Fruit fly (Drosophila melanogaster) whole organism, adult: ENCODE results near the gene fid.

Source experiments
- CG11617 ChIP-seq: fragments of 200-800 bp; sonication (Bioruptor generic); optimal IDR thresholded peaks from 2 replicates; lab custom pipeline; 2017; ENCODE audit warnings: mild to moderate bottlenecking, missing biosample characterization, missing genetic modification reagents, missing genetic modification characterization
- CG12768 ChIP-seq: fragments of 200-800 bp; sonication (Bioruptor generic); optimal IDR thresholded peaks from 2 replicates; lab custom pipeline; 2017; ENCODE audit warnings: missing biosample characterization, missing genetic modification characterization, mild to moderate bottlenecking, moderate library complexity, missing genetic modification reagents
- CG14711 ChIP-seq: fragments of 200-800 bp; sonication (Bioruptor generic); optimal IDR thresholded peaks from 2 replicates; lab custom pipeline; 2018; ENCODE audit warnings: missing biosample characterization, mild to moderate bottlenecking, missing genetic modification characterization, moderate library complexity
- CG1620 ChIP-seq: fragments of 200-800 bp; sonication (Bioruptor generic); optimal IDR thresholded peaks from 2 replicates; lab custom pipeline; 2016; ENCODE audit warnings: missing biosample characterization, missing genetic modification characterization
- CG33017 ChIP-seq: fragments of 200-800 bp; sonication (Bioruptor generic); optimal IDR thresholded peaks from 2 replicates; lab custom pipeline; 2018; ENCODE audit warnings: missing biosample characterization, mild to moderate bottlenecking, missing genetic modification characterization, moderate library complexity
- CG5204 ChIP-seq: fragments of 200-800 bp; sonication (Bioruptor generic); optimal IDR thresholded peaks from 2 replicates; lab custom pipeline; 2016; ENCODE audit warnings: missing biosample characterization, missing genetic modification characterization
- CG7045 ChIP-seq: fragments of 200-800 bp; sonication (Bioruptor generic); optimal IDR thresholded peaks from 2 replicates; lab custom pipeline; 2017; ENCODE audit warnings: missing biosample characterization, mild to moderate bottlenecking, missing genetic modification characterization
- CG7101 ChIP-seq: fragments of 200-800 bp; sonication (Bioruptor generic); optimal IDR thresholded peaks from 2 replicates; lab custom pipeline; 2018; ENCODE audit warnings: missing biosample characterization, mild to moderate bottlenecking, missing genetic modification characterization, moderate library complexity
- Clk ChIP-seq: fragments of 200-800 bp; sonication (Bioruptor generic); optimal IDR thresholded peaks from 2 replicates; lab custom pipeline; 2017; ENCODE audit warnings: missing biosample characterization, missing genetic modification characterization
- Crg-1 ChIP-seq: fragments of 200-800 bp; sonication (Bioruptor generic); optimal IDR thresholded peaks from 2 replicates; lab custom pipeline; 2016; ENCODE audit warnings: missing biosample characterization, missing genetic modification characterization
- Hr96 ChIP-seq: fragments of 200-800 bp; sonication (Bioruptor generic); optimal IDR thresholded peaks from 2 replicates; lab custom pipeline; 2016; ENCODE audit warnings: missing biosample characterization, missing genetic modification characterization
- Mnt ChIP-seq: fragments of 200-800 bp; sonication (Bioruptor generic); optimal IDR thresholded peaks from 2 replicates; lab custom pipeline; 2016; ENCODE audit warnings: missing biosample characterization, mild to moderate bottlenecking, missing genetic modification characterization
- bab1 ChIP-seq: fragments of 200-800 bp; sonication (Bioruptor generic); optimal IDR thresholded peaks from 3 replicates; lab custom pipeline; 2019; ENCODE audit warnings: missing biosample characterization, mild to moderate bottlenecking, missing genetic modification characterization, moderate library complexity
- cic ChIP-seq: fragments of 200-800 bp; sonication (Bioruptor generic); optimal IDR thresholded peaks from 2 replicates; lab custom pipeline; 2017; ENCODE audit warnings: missing biosample characterization, mild to moderate bottlenecking, missing genetic modification characterization, moderate library complexity
- cnc ChIP-seq, 2 experiments: fragments of >200 bp; optimal IDR thresholded peaks; 2 replicates each; lab custom pipeline; 2017
- kay ChIP-seq: fragments of 200-800 bp; sonication (Bioruptor generic); peaks from one replicate; lab custom pipeline; 2016; ENCODE audit warnings: missing biosample characterization, missing genetic modification characterization, borderline replicate concordance
- ovo ChIP-seq: fragments of 200-800 bp; sonication (Bioruptor generic); optimal IDR thresholded peaks from 2 replicates; lab custom pipeline; 2016; ENCODE audit warnings: missing biosample characterization, missing genetic modification characterization
- pad ChIP-seq: fragments of 200-800 bp; sonication (Bioruptor generic); optimal IDR thresholded peaks from 3 replicates; lab custom pipeline; 2017; ENCODE audit warnings: missing biosample characterization, missing genetic modification characterization, mild to moderate bottlenecking, moderate library complexity, missing genetic modification reagents
- tj ChIP-seq: fragments of 200-800 bp; sonication (Bioruptor generic); optimal IDR thresholded peaks from 3 replicates; lab custom pipeline; 2017; ENCODE audit warnings: missing biosample characterization, mild to moderate bottlenecking, missing genetic modification characterization, moderate library complexity
- toe ChIP-seq: fragments of 200-800 bp; sonication (Bioruptor generic); optimal IDR thresholded peaks from 2 replicates; lab custom pipeline; 2016; ENCODE audit warnings: missing biosample characterization, missing genetic modification characterization

The fid gene

DNA sequence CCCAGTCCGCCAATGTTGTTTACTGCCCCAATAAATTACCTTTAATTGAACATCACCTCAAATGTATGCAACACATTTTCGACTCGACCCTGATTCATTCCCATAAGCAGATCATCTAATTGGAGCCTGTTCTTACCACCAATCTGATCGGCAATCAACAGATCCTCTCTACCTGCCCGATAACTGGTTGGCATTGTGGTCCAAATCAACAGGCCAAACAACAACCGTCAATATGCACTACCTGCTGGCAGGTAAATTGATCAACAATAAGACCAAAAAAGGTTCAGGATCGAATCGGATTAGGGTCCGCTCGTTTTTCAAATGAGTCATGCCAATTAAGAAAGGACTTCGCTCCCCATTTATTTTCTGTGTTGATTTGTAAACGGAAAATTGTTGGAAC is 53.4 kb downstream of the fid start:
- TF ChIP-seq CG1620 (GFP tag; lab: Kevin White, UChicago) (no peak), ovo (GFP tag; lab: Kevin White, UChicago) (no peak), cnc (optimal IDR thresholded peaks at IDR 0.05; lab: Kevin White, UChicago) (no peak), Crg-1 (GFP tag; lab: Kevin White, UChicago) (no peak), Hr96 (GFP tag; lab: Kevin White, UChicago) (no peak), tj (GFP tag; lab: Kevin White, UChicago) (no peak), CG11617 (GFP tag; lab: Kevin White, UChicago) (no peak), CG7045 (no peak), CG33017 (tag; lab: Kevin White, UChicago) (no peak), CG12768 (GFP tag; lab: Kevin White, UChicago) (no peak), kay (GFP tag; lab: Kevin White, UChicago) (no peak), CG14711 (tag; lab: Kevin White, UChicago) (no peak), cic (no peak), Mnt (GFP tag; lab: Kevin White, UChicago) (no peak), bab1 (GFP tag; lab: Kevin White, UChicago) (no peak), CG5204 (GFP tag; lab: Kevin White, UChicago) (no peak), CG7101 (tag; lab: Kevin White, UChicago) (no peak), toe (GFP tag; lab: Kevin White, UChicago) (no peak), pad (GFP tag; lab: Kevin White, UChicago) (no peak), Clk (GFP tag; lab: Kevin White, UChicago) (no peak)

DNA sequence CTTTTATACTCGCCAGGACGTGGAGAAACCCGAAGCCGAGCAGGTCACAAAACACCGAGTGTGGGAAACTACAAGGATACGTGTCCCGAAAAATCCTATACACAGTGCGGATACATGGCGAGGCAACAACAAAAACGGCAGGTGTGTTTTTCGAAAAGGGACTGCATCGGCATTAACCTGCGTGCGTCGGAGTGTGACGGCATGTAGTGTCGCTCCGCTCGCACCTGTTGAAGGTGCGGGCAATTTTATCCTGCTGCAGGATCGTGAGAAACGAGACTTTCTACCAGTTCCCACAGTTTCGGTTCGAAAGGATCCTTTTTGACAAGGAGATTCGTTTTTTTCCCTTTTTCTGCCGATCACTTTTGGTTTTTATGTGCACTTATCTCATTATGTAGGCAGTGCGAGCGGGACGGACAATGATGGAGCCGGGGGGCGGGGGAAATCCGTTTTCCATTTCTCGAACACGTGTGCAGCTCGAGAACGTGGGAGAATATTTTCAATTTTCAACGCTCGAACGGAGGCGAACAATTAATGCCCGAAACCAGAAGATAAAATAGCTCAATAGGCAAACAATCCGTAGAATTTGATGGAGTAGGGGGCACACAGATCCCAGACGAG is 54.8 kb downstream of the fid start:
- TF ChIP-seq CG14711 (tag; lab: Kevin White, UChicago) (no peak), Crg-1 (GFP tag; lab: Kevin White, UChicago) (no peak)

DNA sequence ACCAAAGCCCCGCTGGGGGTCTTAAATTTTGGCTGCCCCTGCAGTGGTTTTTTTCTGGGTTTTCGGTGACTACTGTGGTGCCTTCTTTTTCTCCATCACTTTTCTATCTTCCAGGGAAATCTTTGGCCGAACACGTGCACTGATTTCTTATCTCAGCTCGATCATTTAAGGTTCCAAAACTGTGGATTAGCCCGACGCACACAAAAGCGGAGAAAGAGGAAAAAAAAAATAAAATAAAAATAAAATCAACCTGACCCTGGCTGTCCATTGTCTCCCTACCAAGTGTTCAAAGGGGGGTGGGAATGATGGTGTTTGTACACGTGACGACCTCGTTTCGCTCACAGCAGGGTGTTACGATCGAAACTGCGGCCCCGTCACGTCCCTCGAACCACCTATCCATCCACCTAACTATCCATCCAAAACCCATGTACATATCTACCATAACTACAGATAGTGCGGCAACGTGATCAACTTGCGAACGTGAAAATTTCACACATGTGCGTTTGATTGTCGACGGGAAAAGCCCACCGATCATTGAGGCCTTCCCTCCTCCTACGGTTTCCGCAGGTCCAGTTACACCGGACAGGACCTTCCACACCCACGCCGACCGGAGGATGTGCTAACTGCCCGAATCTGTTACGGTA is 56.9 kb downstream of the fid start:
- TF ChIP-seq pad (GFP tag; lab: Kevin White, UChicago): no peak
- TF ChIP-seq CG14711 (tag; lab: Kevin White, UChicago): no peak
- TF ChIP-seq ovo (GFP tag; lab: Kevin White, UChicago): no peak
- TF ChIP-seq cnc (optimal IDR thresholded peaks at IDR 0.05; lab: Kevin White, UChicago): no peak
- TF ChIP-seq CG1620 (GFP tag; lab: Kevin White, UChicago): no peak
- no peak for TF ChIP-seq CG7101 (tag; lab: Kevin White, UChicago)
- no peak for TF ChIP-seq Clk (GFP tag; lab: Kevin White, UChicago)
- TF ChIP-seq CG12768 (GFP tag; lab: Kevin White, UChicago): no peak
- no peak for TF ChIP-seq Hr96 (GFP tag; lab: Kevin White, UChicago)
- no peak for TF ChIP-seq kay (GFP tag; lab: Kevin White, UChicago)
- no peak for TF ChIP-seq tj (GFP tag; lab: Kevin White, UChicago)
- TF ChIP-seq CG33017 (tag; lab: Kevin White, UChicago): no peak
- TF ChIP-seq CG5204 (GFP tag; lab: Kevin White, UChicago): no peak
- no peak for TF ChIP-seq toe (GFP tag; lab: Kevin White, UChicago)
- TF ChIP-seq CG7045: no peak

DNA sequence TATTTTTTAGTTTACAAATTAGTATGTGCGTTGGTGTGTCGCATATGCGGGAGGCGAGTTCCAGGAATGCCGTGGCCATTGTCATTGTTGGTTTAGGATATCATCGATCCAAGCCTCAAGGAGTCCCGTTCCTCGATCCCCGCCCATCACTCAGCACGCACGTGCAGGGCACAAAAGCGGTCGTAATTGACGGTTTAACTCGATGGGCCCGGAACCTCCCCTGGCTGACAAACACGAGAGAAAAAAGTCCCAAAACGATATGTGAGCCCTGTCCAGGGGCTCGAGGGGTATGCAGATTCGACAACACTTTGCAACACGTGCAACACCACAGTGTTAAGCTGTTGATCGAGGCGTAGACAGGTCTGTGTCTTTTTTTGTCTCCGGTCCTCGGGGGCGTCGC is 58.0 kb downstream of the fid start:
- no peak for TF ChIP-seq CG12768 (GFP tag; lab: Kevin White, UChicago)

DNA sequence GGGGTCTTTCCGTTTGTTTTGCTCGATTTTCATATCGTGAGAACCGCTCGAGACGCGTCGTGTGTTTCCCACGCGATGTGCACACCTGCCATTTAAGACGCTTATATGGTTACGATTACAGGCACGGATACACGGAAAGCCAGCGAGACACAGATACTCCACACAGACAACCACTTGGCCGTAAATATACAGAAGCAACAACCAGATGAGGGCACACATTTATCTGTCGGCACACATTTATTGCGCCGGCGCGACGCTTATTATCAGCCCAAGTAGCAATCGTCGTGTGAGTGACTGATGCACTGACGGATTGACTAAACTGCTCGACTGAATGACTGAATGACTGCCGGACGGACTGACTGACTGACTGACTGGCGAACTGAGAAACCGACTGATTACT is 60.7 kb downstream of the fid start:
- TF ChIP-seq CG12768 (GFP tag; lab: Kevin White, UChicago) (no peak), ovo (GFP tag; lab: Kevin White, UChicago) (no peak), CG1620 (GFP tag; lab: Kevin White, UChicago) (no peak), CG14711 (tag; lab: Kevin White, UChicago) (no peak), Crg-1 (GFP tag; lab: Kevin White, UChicago) (no peak), tj (GFP tag; lab: Kevin White, UChicago) (no peak), Clk (GFP tag; lab: Kevin White, UChicago) (no peak), CG33017 (tag; lab: Kevin White, UChicago) (no peak), toe (GFP tag; lab: Kevin White, UChicago) (no peak), CG5204 (GFP tag; lab: Kevin White, UChicago) (no peak), CG11617 (GFP tag; lab: Kevin White, UChicago) (no peak)

DNA sequence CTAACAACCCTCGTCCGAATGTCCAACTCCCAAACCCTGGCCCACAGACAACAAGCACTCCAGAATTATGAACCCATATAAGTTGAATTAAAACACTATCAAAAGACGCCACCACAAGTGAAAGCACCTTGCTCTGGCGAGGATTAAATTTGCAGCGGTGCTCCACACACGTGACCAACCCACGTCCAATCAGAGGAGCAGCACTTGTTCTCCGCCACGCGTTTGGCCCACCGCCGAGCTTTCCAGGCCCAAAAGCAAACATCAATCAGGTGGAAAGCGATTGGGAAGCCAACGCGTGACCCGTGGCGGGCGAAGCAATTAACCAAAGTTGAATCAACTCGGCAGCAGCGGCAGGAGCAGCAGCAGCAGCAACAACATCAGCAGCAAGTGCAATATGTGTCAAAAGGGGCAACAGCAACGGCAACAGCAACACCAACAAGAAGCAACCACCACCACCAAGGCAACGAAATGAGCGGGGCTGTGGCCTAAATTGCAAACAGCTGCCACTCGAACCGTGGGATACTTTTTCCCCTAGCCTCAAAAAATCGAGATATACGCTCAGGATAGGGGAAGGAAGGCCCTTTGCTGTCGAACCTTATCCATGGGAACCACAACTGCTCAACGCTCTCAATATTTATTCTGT is 62.2 kb downstream of the fid start:
- TF ChIP-seq CG12768 (GFP tag; lab: Kevin White, UChicago) (no peak), Clk (GFP tag; lab: Kevin White, UChicago) (no peak), tj (GFP tag; lab: Kevin White, UChicago) (no peak), Mnt (GFP tag; lab: Kevin White, UChicago) (no peak), kay (GFP tag; lab: Kevin White, UChicago) (no peak), CG7101 (tag; lab: Kevin White, UChicago) (no peak), bab1 (GFP tag; lab: Kevin White, UChicago) (no peak), pad (GFP tag; lab: Kevin White, UChicago) (no peak), CG11617 (GFP tag; lab: Kevin White, UChicago) (no peak), CG33017 (tag; lab: Kevin White, UChicago) (no peak), cnc (optimal IDR thresholded peaks at IDR 0.05; lab: Kevin White, UChicago) (no peak), CG1620 (GFP tag; lab: Kevin White, UChicago) (no peak), CG5204 (GFP tag; lab: Kevin White, UChicago) (no peak), CG7045 (no peak), Hr96 (GFP tag; lab: Kevin White, UChicago) (no peak), ovo (GFP tag; lab: Kevin White, UChicago) (no peak), toe (GFP tag; lab: Kevin White, UChicago) (no peak), Crg-1 (GFP tag; lab: Kevin White, UChicago) (no peak)
